Fruit fly (Drosophila melanogaster): ENCODE measurements around the gene Rab11.

The Rab11 gene

dm6 chr3R:21101453-21102214 is 9.6 kb upstream of the Rab11 start, which contains the start of the genes CG7044 and Tbc1d22:
CG7044 (minus strand) TSS chr3R:21101718.
Tbc1d22 (plus strand) TSS chr3R:21102199.
- TF ChIP-seq dl (GFP tag; optimal IDR thresholded peaks at IDR 0.05; ENCODE audit: insufficient read depth in 1 of 2, partially characterized antibody in 2 of 2) (no peak), Hnf4 (GFP tag; optimal IDR thresholded peaks at IDR 0.05) (no peak), foxo (GFP tag; optimal IDR thresholded peaks at IDR 0.05) (peak in 1 of 2 experiments; percentile 62), CrebA (GFP tag; optimal IDR thresholded peaks at IDR 0.05; ENCODE audit: borderline replicate concordance) (no peak), Abd-B (GFP tag; optimal IDR thresholded peaks at IDR 0.05) (no peak), sage (GFP tag; optimal IDR thresholded peaks at IDR 0.05) (no peak), Vsx2 (GFP tag; optimal IDR thresholded peaks at IDR 0.05; ENCODE audit: partially characterized antibody) (no peak), psq (GFP tag; optimal IDR thresholded peaks at IDR 0.05) (peak; percentile 46), Hr83 (GFP tag; optimal IDR thresholded peaks at IDR 0.05; ENCODE audit: poor library complexity, severe bottlenecking) (no peak), pan (optimal IDR thresholded peaks at IDR 0.05) (no peak), Dif (GFP tag; optimal IDR thresholded peaks at IDR 0.05; ENCODE audit: partially characterized antibody) (no peak), Sp1 (GFP tag; optimal IDR thresholded peaks at IDR 0.05) (peak; percentile 54), HLH106 (tag; optimal IDR thresholded peaks at IDR 0.05) (peak; percentile 65), Dfd (GFP tag; optimal IDR thresholded peaks at IDR 0.05) (no peak), lola (GFP tag; optimal IDR thresholded peaks at IDR 0.05) (no peak), Hr78 (GFP tag; optimal IDR thresholded peaks at IDR 0.05) (no peak), woc (GFP tag; optimal IDR thresholded peaks at IDR 0.05) (peak; percentile 82), h (GFP tag; optimal IDR thresholded peaks at IDR 0.05) (no peak), br (GFP tag; optimal IDR thresholded peaks at IDR 0.05) (no peak), Mio (GFP tag; optimal IDR thresholded peaks at IDR 0.05) (no peak), CG32264 (GFP tag; optimal IDR thresholded peaks at IDR 0.05) (no peak), tai (GFP tag; optimal IDR thresholded peaks at IDR 0.05) (no peak), fru (GFP tag; optimal IDR thresholded peaks at IDR 0.05) (no peak), brk (GFP tag; optimal IDR thresholded peaks at IDR 0.05) (no peak), N (GFP tag; optimal IDR thresholded peaks at IDR 0.05) (no peak), CG9705 (GFP tag; optimal IDR thresholded peaks at IDR 0.05) (peak; percentile 33), OdsH (GFP tag; optimal IDR thresholded peaks at IDR 0.05) (peak; percentile 47), Myc (optimal IDR thresholded peaks at IDR 0.05) (no peak), usp (GFP tag; optimal IDR thresholded peaks at IDR 0.05) (no peak), dmrt93B (GFP tag; optimal IDR thresholded peaks at IDR 0.05) (no peak), ey (GFP tag; optimal IDR thresholded peaks at IDR 0.05) (peak; percentile 52), rgr (GFP tag; optimal IDR thresholded peaks at IDR 0.05) (peak; percentile 54), Rel (GFP tag; optimal IDR thresholded peaks at IDR 0.05) (no peak), Rel (tag; optimal IDR thresholded peaks at IDR 0.05) (no peak), jim (GFP tag; optimal IDR thresholded peaks at IDR 0.05) (no peak), GATAd (GFP tag; optimal IDR thresholded peaks at IDR 0.05) (no peak), dsf (GFP tag; optimal IDR thresholded peaks at IDR 0.05; ENCODE audit: borderline replicate concordance) (peak; percentile 11), sv (GFP tag; optimal IDR thresholded peaks at IDR 0.05) (peak; percentile 21), Jra (GFP tag; optimal IDR thresholded peaks at IDR 0.05) (no peak)

- TF ChIP-seq Hr78 (GFP tag; optimal IDR thresholded peaks at IDR 0.05): no peak
- TF ChIP-seq pan (optimal IDR thresholded peaks at IDR 0.05): no peak
- no peak for TF ChIP-seq Rel (GFP tag; optimal IDR thresholded peaks at IDR 0.05)
- no peak for TF ChIP-seq Rel (tag; optimal IDR thresholded peaks at IDR 0.05)
- TF ChIP-seq Mio (GFP tag; optimal IDR thresholded peaks at IDR 0.05): no peak
- TF ChIP-seq h (GFP tag; optimal IDR thresholded peaks at IDR 0.05): no peak
- TF ChIP-seq Vsx2 (GFP tag; optimal IDR thresholded peaks at IDR 0.05; ENCODE audit: partially characterized antibody): no peak
- no peak for TF ChIP-seq Dif (GFP tag; optimal IDR thresholded peaks at IDR 0.05; ENCODE audit: partially characterized antibody)
- no peak for TF ChIP-seq jim (GFP tag; optimal IDR thresholded peaks at IDR 0.05)
- no peak for TF ChIP-seq dl (GFP tag; optimal IDR thresholded peaks at IDR 0.05; ENCODE audit: insufficient read depth in 1 of 2, partially characterized antibody in 2 of 2)
- no peak for TF ChIP-seq lola (GFP tag; optimal IDR thresholded peaks at IDR 0.05)
- no peak for TF ChIP-seq foxo (GFP tag; optimal IDR thresholded peaks at IDR 0.05)
- TF ChIP-seq Dfd (GFP tag; optimal IDR thresholded peaks at IDR 0.05): no peak
- TF ChIP-seq usp (GFP tag; optimal IDR thresholded peaks at IDR 0.05): no peak
These were observed 8.7 kb upstream of the Rab11 start for dm6 chr3R:21102477-21102876.
